Worm (Caenorhabditis elegans) whole organism, young adult: ENCODE data around the gene nspe-2.

Experiments used
- F39B2.1 ChIP-seq: fragments of 200-800 bp; sonication (Bioruptor generic); IDR thresholded peaks from 2 replicates; pipeline ENCODE4 v1.3.6; 2022; ENCODE audit warnings: missing genetic modification reagents, missing genetic modification characterization, missing compliant biosample characterization
- F57A8.1 ChIP-seq: fragments of 200-800 bp; sonication (Bioruptor generic); optimal IDR thresholded peaks from 2 replicates; lab custom pipeline; 2018; ENCODE audit warnings: mild to moderate bottlenecking, missing genetic modification characterization, moderate library complexity, missing compliant biosample characterization
- Y53F4B.3 ChIP-seq: fragments of 200-800 bp; sonication (Bioruptor generic); IDR thresholded peaks from 2 replicates; pipeline ENCODE4 v1.3.6; 2022; ENCODE audit warnings: missing genetic modification reagents, missing genetic modification characterization, missing compliant biosample characterization
- Y67H2A.10 ChIP-seq: fragments of 200-800 bp; sonication (Bioruptor generic); conservative IDR thresholded peaks from 2 replicates; pipeline ENCODE4 v1.3.6; 2022; ENCODE audit warnings: missing genetic modification reagents, missing genetic modification characterization, missing compliant biosample characterization
- ZK185.1 ChIP-seq: sonication (generic microtip); optimal IDR thresholded peaks from 2 replicates; lab custom pipeline; 2016; ENCODE audit warnings: mild to moderate bottlenecking, missing genetic modification characterization, missing compliant biosample characterization; ENCODE audit not compliant: poor library complexity, severe bottlenecking
- ama-1 ChIP-seq, 3 experiments: fragments of 150-350 bp in 1 of 3; sonication (generic microtip) in 2 of 3; optimal IDR thresholded peaks; 2 replicates each; lab custom pipeline; 2014 to 2018; ENCODE audit warnings: missing biosample characterization in 2 of 3, missing genetic modification characterization in 2 of 3, missing genetic modification reagents in 2 of 3
- aptf-3 ChIP-seq: fragments of 200-800 bp; sonication (Bioruptor generic); IDR thresholded peaks from 2 replicates; pipeline ENCODE4 v1.3.6; 2022; ENCODE audit warnings: missing genetic modification characterization, missing compliant biosample characterization
- atf-7 ChIP-seq: sonication (generic microtip); optimal IDR thresholded peaks from 2 replicates; lab custom pipeline; 2017; ENCODE audit warnings: mild to moderate bottlenecking, missing genetic modification characterization, missing compliant biosample characterization
- athp-1 ChIP-seq: sonication (generic microtip); optimal IDR thresholded peaks from 2 replicates; lab custom pipeline; 2017; ENCODE audit warnings: mild to moderate bottlenecking, missing genetic modification characterization, missing compliant biosample characterization
- cebp-1 ChIP-seq, 2 experiments: fragments of 200-800 bp in 1 of 2; sonication (Bioruptor generic) in 1 of 2; sonication (generic microtip) in 1 of 2; IDR thresholded peaks in 1 of 2; optimal IDR thresholded peaks in 1 of 2; 2 replicates each; pipeline versions ENCODE4 v1.3.6 to Lab custom; 2017 to 2022; ENCODE audit warnings: missing compliant biosample characterization in 2 of 2, missing genetic modification characterization in 2 of 2, mild to moderate bottlenecking in 1 of 2, missing genetic modification reagents in 1 of 2, moderate library complexity in 1 of 2
- ceh-100 ChIP-seq: fragments of 200-800 bp; sonication (Bioruptor generic); IDR thresholded peaks from 2 replicates; pipeline ENCODE4 v1.3.6; 2022; ENCODE audit warnings: missing genetic modification reagents, missing genetic modification characterization, missing compliant biosample characterization
- ceh-27 ChIP-seq: fragments of 200-800 bp; sonication (Bioruptor generic); optimal IDR thresholded peaks from 2 replicates; lab custom pipeline; 2018; ENCODE audit warnings: mild to moderate bottlenecking, missing genetic modification characterization, moderate library complexity, missing compliant biosample characterization
- ceh-79 ChIP-seq: sonication (generic microtip); optimal IDR thresholded peaks from 2 replicates; lab custom pipeline; 2017; ENCODE audit warnings: mild to moderate bottlenecking, missing genetic modification characterization, missing compliant biosample characterization
- chd-7 ChIP-seq: sonication (generic microtip); optimal IDR thresholded peaks from 2 replicates; lab custom pipeline; 2016; ENCODE audit warnings: mild to moderate bottlenecking, missing genetic modification characterization, moderate library complexity, missing compliant biosample characterization
- die-1 ChIP-seq: sonication (generic microtip); optimal IDR thresholded peaks from 2 replicates; lab custom pipeline; 2016; ENCODE audit warnings: missing genotype, mild to moderate bottlenecking, missing genetic modification characterization, missing compliant biosample characterization
- ekl-4 ChIP-seq: fragments of 200-800 bp; sonication (Bioruptor generic); IDR thresholded peaks from 2 replicates; pipeline ENCODE4 v1.3.6; 2022; ENCODE audit warnings: missing genetic modification reagents, missing genetic modification characterization, missing compliant biosample characterization
- him-1 ChIP-seq: sonication (generic microtip); optimal IDR thresholded peaks from 2 replicates; lab custom pipeline; 2016; ENCODE audit warnings: missing genotype, missing genetic modification reagents, missing genetic modification characterization, missing compliant biosample characterization
- hmg-20 ChIP-seq: fragments of 200-800 bp; sonication (Bioruptor generic); IDR thresholded peaks from 2 replicates; pipeline ENCODE4 v1.3.6; 2022; ENCODE audit warnings: missing genetic modification reagents, missing genetic modification characterization, missing compliant biosample characterization
- hrde-1 ChIP-seq: sonication (generic microtip); optimal IDR thresholded peaks from 2 replicates; lab custom pipeline; 2016; ENCODE audit warnings: missing genetic modification characterization, mild to moderate bottlenecking, missing compliant biosample characterization, moderate library complexity, missing genotype, missing genetic modification reagents, borderline replicate concordance
- let-607 ChIP-seq, 2 experiments: fragments of 200-800 bp in 1 of 2; sonication (Bioruptor generic) in 1 of 2; sonication (generic microtip) in 1 of 2; optimal IDR thresholded peaks; 2 replicates each; lab custom pipeline; 2016 to 2018; ENCODE audit warnings: mild to moderate bottlenecking in 2 of 2, missing compliant biosample characterization in 2 of 2, missing genetic modification characterization in 2 of 2, moderate library complexity in 2 of 2, missing genotype in 1 of 2
- madf-3 ChIP-seq: fragments of 200-800 bp; sonication (Bioruptor generic); IDR thresholded peaks from 2 replicates; pipeline ENCODE4 v1.3.6; 2022; ENCODE audit warnings: missing genetic modification reagents, missing genetic modification characterization, missing compliant biosample characterization
- madf-6 ChIP-seq: fragments of 200-800 bp; sonication (Bioruptor generic); IDR thresholded peaks from 2 replicates; pipeline ENCODE4 v1.3.6; 2022; ENCODE audit warnings: missing genetic modification reagents, missing genetic modification characterization, missing compliant biosample characterization
- mcd-1 ChIP-seq: fragments of 200-800 bp; sonication (Bioruptor generic); IDR thresholded peaks from 2 replicates; pipeline ENCODE4 v1.3.6; 2022; ENCODE audit warnings: missing genetic modification reagents, missing genetic modification characterization, missing compliant biosample characterization
- mes-4 ChIP-seq: sonication (generic microtip); optimal IDR thresholded peaks from 2 replicates; lab custom pipeline; 2016; ENCODE audit warnings: missing genotype, missing genetic modification characterization, missing compliant biosample characterization
- nhr-120 ChIP-seq: fragments of 200-800 bp; sonication (Bioruptor generic); IDR thresholded peaks from 2 replicates; pipeline ENCODE4 v1.3.6; 2022; ENCODE audit warnings: missing genetic modification characterization, missing compliant biosample characterization
- rpc-1 ChIP-seq, 2 experiments: fragments of 150-350 bp in 1 of 2; sonication (generic microtip) in 1 of 2; optimal IDR thresholded peaks; 2 replicates each; lab custom pipeline; 2014 to 2018; ENCODE audit warnings: missing biosample characterization in 1 of 2, missing genetic modification characterization in 1 of 2, missing genetic modification reagents in 1 of 2, missing genotype in 1 of 2
- sdz-38 ChIP-seq: sonication (generic microtip); optimal IDR thresholded peaks from 2 replicates; lab custom pipeline; 2016; ENCODE audit warnings: missing genotype, missing genetic modification characterization, missing compliant biosample characterization
- sea-2 ChIP-seq: fragments of 200-800 bp; sonication (Bioruptor generic); IDR thresholded peaks from 2 replicates; pipeline ENCODE4 v1.3.6; 2022; ENCODE audit warnings: missing genetic modification characterization, missing compliant biosample characterization
- snpc-4 ChIP-seq, 5 experiments: fragments of 150-350 bp in 1 of 5; sonication (generic microtip) in 4 of 5; optimal IDR thresholded peaks; 2 replicates each; lab custom pipeline; 2014 to 2018; ENCODE audit warnings: missing genetic modification characterization in 5 of 5, missing biosample characterization in 3 of 5, antibody characterized with exemption in 2 of 5, mild to moderate bottlenecking in 2 of 5, missing compliant biosample characterization in 2 of 5, missing genotype in 2 of 5, moderate library complexity in 2 of 5, missing genetic modification reagents in 1 of 5
- somi-1 ChIP-seq: fragments of 200-800 bp; sonication (Bioruptor generic); optimal IDR thresholded peaks from 2 replicates; lab custom pipeline; 2018; ENCODE audit warnings: mild to moderate bottlenecking, missing genetic modification characterization, missing compliant biosample characterization
- sptf-2 ChIP-seq: fragments of 200-800 bp; sonication (Bioruptor generic); optimal IDR thresholded peaks from 2 replicates; lab custom pipeline; 2018; ENCODE audit warnings: mild to moderate bottlenecking, missing genetic modification characterization, missing compliant biosample characterization
- tbp1 ChIP-seq: fragments of 200-800 bp; sonication (Bioruptor generic); optimal IDR thresholded peaks from 2 replicates; lab custom pipeline; 2018; ENCODE audit warnings: mild to moderate bottlenecking, missing genetic modification characterization, missing compliant biosample characterization
- unc-62 ChIP-seq: fragments of 150-350 bp; optimal IDR thresholded peaks from 2 replicates; lab custom pipeline; 2014; ENCODE audit warnings: missing biosample characterization, missing genetic modification reagents, missing genetic modification characterization
- zim-3 ChIP-seq: sonication (generic microtip); optimal IDR thresholded peaks from 2 replicates; lab custom pipeline; 2017; ENCODE audit warnings: mild to moderate bottlenecking, missing genetic modification characterization, moderate library complexity, missing compliant biosample characterization
- ztf-25 ChIP-seq: fragments of 200-800 bp; sonication (Bioruptor generic); IDR thresholded peaks from 2 replicates; pipeline ENCODE4 v1.3.6; 2022; ENCODE audit warnings: missing genetic modification reagents, missing genetic modification characterization, missing compliant biosample characterization

nspe-2 gene

ce11 chrII:12658409-12658808 lies 39.2 kb upstream of the nspe-2 start:
- TF ChIP-seq athp-1 (tag; lab: Kevin White, UChicago) = no peak
- TF ChIP-seq atf-7 (tag; lab: Kevin White, UChicago) = no peak
- TF ChIP-seq ceh-27 (GFP tag; lab: Kevin White, UChicago) = no peak
- no peak for TF ChIP-seq ekl-4 (GFP tag; lab: Robert Waterston, UW)
- no peak for TF ChIP-seq madf-6 (GFP tag; lab: Robert Waterston, UW)
- TF ChIP-seq tbp1 (GFP tag; lab: Kevin White, UChicago) = no peak
- TF ChIP-seq ceh-79 = no peak
- TF ChIP-seq let-607 (tag; optimal IDR thresholded peaks at IDR 0.05; lab: Kevin White, UChicago) = no peak
- TF ChIP-seq F39B2.1 = no peak
- TF ChIP-seq chd-7 (tag; lab: Kevin White, UChicago) = no peak
- TF ChIP-seq die-1 (tag; lab: Kevin White, UChicago) = no peak
- TF ChIP-seq mcd-1 = no peak
- no peak for TF ChIP-seq ztf-25 (GFP tag; lab: Robert Waterston, UW)
- TF ChIP-seq F57A8.1 (GFP tag; lab: Kevin White, UChicago) = no peak
- TF ChIP-seq ZK185.1 (tag; lab: Kevin White, UChicago) = no peak
- no peak for TF ChIP-seq Y67H2A.10 (GFP tag; lab: Robert Waterston, UW)
- no peak for TF ChIP-seq mes-4 (tag; lab: Kevin White, UChicago)
- TF ChIP-seq cebp-1 (GFP tag; IDR thresholded peaks at IDR 0.05; lab: Robert Waterston, UW) = no peak
- no peak for TF ChIP-seq cebp-1 (tag; optimal IDR thresholded peaks at IDR 0.05; lab: Kevin White, UChicago)

- no peak for TF ChIP-seq hmg-20
- TF ChIP-seq snpc-4 (GFP tag; optimal IDR thresholded peaks at IDR 0.05; lab: Kevin White, UChicago) = no peak
- no peak for TF ChIP-seq snpc-4 (tag; optimal IDR thresholded peaks at IDR 0.05; lab: Kevin White, UChicago)
- no peak for TF ChIP-seq zim-3 (tag; lab: Kevin White, UChicago)
- TF ChIP-seq, all 124 proteins: peak for 0
Measured at ce11 chrII:12657620-12658019, 38.4 kb upstream of the nspe-2 start.

ce11 chrII:12655816-12656215 lies 36.6 kb upstream of the nspe-2 start:
- TF ChIP-seq nhr-120 (GFP tag; lab: Robert Waterston, UW) (no peak), aptf-3 (no peak), Y67H2A.10 (GFP tag; lab: Robert Waterston, UW) (no peak), rpc-1 (optimal IDR thresholded peaks at IDR 0.05; lab: Kevin White, UChicago) (no peak), rpc-1 (tag; optimal IDR thresholded peaks at IDR 0.05; lab: Kevin White, UChicago) (no peak), hrde-1 (tag; lab: Kevin White, UChicago) (no peak), ceh-100 (GFP tag; lab: Robert Waterston, UW) (no peak), sea-2 (no peak), Y53F4B.3 (GFP tag; lab: Robert Waterston, UW) (no peak), ztf-25 (GFP tag; lab: Robert Waterston, UW) (no peak), ama-1 (optimal IDR thresholded peaks at IDR 0.05; lab: Kevin White, UChicago) (no peak), ama-1 (GFP tag; optimal IDR thresholded peaks at IDR 0.05; lab: Kevin White, UChicago) (no peak), him-1 (no peak), die-1 (tag; lab: Kevin White, UChicago) (no peak), unc-62 (no peak)

ce11 chrII:12654447-12654846 lies 35.3 kb upstream of the nspe-2 start, which contains the start of gene rgs-4:
Gene rgs-4, plus strand, starts transcription at chrII:12654747.
- TF ChIP-seq ceh-100 (GFP tag; lab: Robert Waterston, UW) = no peak
- no peak for TF ChIP-seq die-1 (tag; lab: Kevin White, UChicago)
- TF ChIP-seq sptf-2 (GFP tag; lab: Kevin White, UChicago) = no peak
- TF ChIP-seq sea-2 = no peak
- no peak for TF ChIP-seq somi-1 (GFP tag; lab: Kevin White, UChicago)
- TF ChIP-seq madf-3 (GFP tag; lab: Robert Waterston, UW) = no peak
- no peak for TF ChIP-seq sdz-38 (tag; lab: Kevin White, UChicago)
